Fruit fly (Drosophila melanogaster) S2 (cell line): Measurements from ENCODE around the gene GlcAT-I.

Source experiments
- CG8478 ChIP-seq: fragments of >200 bp; optimal IDR thresholded peaks from 2 replicates; lab custom pipeline; 2018
- CTCF ChIP-seq, 2 experiments: fragments of >200 bp; optimal IDR thresholded peaks; 2 replicates each; lab custom pipeline; 2018

dm6 chrX:4116834-4117736 lies 13.9 kb upstream of the GlcAT-I start, which contains the start of the genes tyf and Tip60:
- TF ChIP-seq CTCF (optimal IDR thresholded peaks at IDR 0.05; lab: Kevin White, UChicago) (peak in 1 of 2 experiments; percentile 29), CG8478 (lab: Kevin White, UChicago) (no peak)
